Worm (Caenorhabditis elegans) whole organism, early embryonic: ENCODE measurements around the gene ZK686.1.

Source experiments
- ama-1 ChIP-seq: fragments of 150-350 bp; optimal IDR thresholded peaks from 2 replicates; lab custom pipeline; 2014
- ceh-13 ChIP-seq: fragments of 200-800 bp; sonication (Bioruptor generic); optimal IDR thresholded peaks from 2 replicates; lab custom pipeline; 2018; ENCODE audit warnings: mild to moderate bottlenecking, missing genetic modification characterization, missing compliant biosample characterization
- ceh-36 ChIP-seq: sonication (generic microtip); optimal IDR thresholded peaks from 2 replicates; lab custom pipeline; 2016; ENCODE audit warnings: missing genetic modification characterization, inconsistent platforms, missing compliant biosample characterization
- hnd-1 ChIP-seq: sonication (generic microtip); optimal IDR thresholded peaks from 2 replicates; lab custom pipeline; 2016; ENCODE audit warnings: missing genetic modification characterization, missing compliant biosample characterization

DNA sequence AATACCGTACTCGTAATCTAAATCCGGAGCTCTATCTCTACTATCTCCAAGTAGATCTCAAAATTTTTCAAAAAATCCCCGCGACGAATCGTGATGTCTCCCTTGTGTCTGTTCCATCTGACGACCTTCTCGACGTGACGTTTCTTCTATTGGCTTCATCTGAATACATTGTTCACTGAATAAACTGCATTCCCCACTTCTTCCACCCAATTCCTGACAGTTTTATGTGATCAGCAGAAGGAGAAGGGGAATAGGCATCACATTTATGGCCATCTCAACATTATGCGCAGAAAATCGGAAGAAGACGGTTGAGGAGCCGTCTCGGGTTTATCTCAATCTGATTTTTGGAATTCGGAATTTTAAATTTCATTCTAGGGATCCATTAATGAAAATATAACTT lies 46.0 kb downstream of the ZK686.1 start:
- TF ChIP-seq ceh-13 (GFP tag; lab: Kevin White, UChicago) (no peak), hnd-1 (tag; lab: Kevin White, UChicago) (no peak), ceh-36 (tag; lab: Kevin White, UChicago) (no peak), ama-1 (no peak)
